Worm (Caenorhabditis elegans): ENCODE results near the gene F57C7.4.
A peak's percentile ranks its signal among the peaks of the same experiment; 100 is the strongest.

- TF ChIP-seq pqm-1 (tag; optimal IDR thresholded peaks at IDR 0.05) (no peak), blmp-1 (tag; optimal IDR thresholded peaks at IDR 0.05) (no peak), lin-39 (tag; optimal IDR thresholded peaks at IDR 0.05) (no peak), nhr-28 (tag; optimal IDR thresholded peaks at IDR 0.05) (no peak), ama-1 (optimal IDR thresholded peaks at IDR 0.05) (no peak), rnt-1 (tag; optimal IDR thresholded peaks at IDR 0.05) (no peak), snpc-4 (tag; optimal IDR thresholded peaks at IDR 0.05) (no peak), nhr-77 (tag; optimal IDR thresholded peaks at IDR 0.05) (no peak), elt-3 (tag; optimal IDR thresholded peaks at IDR 0.05) (no peak), fos-1 (tag; optimal IDR thresholded peaks at IDR 0.05) (no peak), ceh-8 (GFP tag; optimal IDR thresholded peaks at IDR 0.05) (peak; percentile 52), ceh-82 (tag; optimal IDR thresholded peaks at IDR 0.05) (no peak), nhr-237 (tag; optimal IDR thresholded peaks at IDR 0.05) (no peak)
These were observed 36.3 kb downstream of the F57C7.4 start for ce11 chrX:10553048-10553447.
